Worm (Caenorhabditis elegans): Measurements from ENCODE around the gene nonu-1.

Gene nonu-1

ce11 chrIII:4879445-4879844, 29.7 kb upstream of the nonu-1 start, which contains the start of gene C35D10.1 (continued):
- TF ChIP-seq somi-1 (GFP tag; optimal IDR thresholded peaks at IDR 0.05) (no peak), lin-54 (GFP tag; optimal IDR thresholded peaks at IDR 0.05) (no peak), zfh-2 (GFP tag; conservative IDR thresholded peaks at IDR 0.05) (no peak), tbp1 (GFP tag; optimal IDR thresholded peaks at IDR 0.05) (no peak), hrde-1 (tag; optimal IDR thresholded peaks at IDR 0.05; ENCODE audit: borderline replicate concordance) (no peak), ceh-100 (GFP tag; IDR thresholded peaks at IDR 0.05) (no peak), Y53G8AR.9 (GFP tag; conservative IDR thresholded peaks at IDR 0.05) (0 out of 2 replicates have a peak, but pooled peaks have one; percentile 37), lin-40 (tag; optimal IDR thresholded peaks at IDR 0.05) (no peak), egl-18 (GFP tag; IDR thresholded peaks at IDR 0.05) (no peak), rec-8 (tag; optimal IDR thresholded peaks at IDR 0.05) (no peak), zim-3 (tag; optimal IDR thresholded peaks at IDR 0.05) (no peak), madf-3 (GFP tag; IDR thresholded peaks at IDR 0.05) (no peak), nhr-27 (tag; optimal IDR thresholded peaks at IDR 0.05) (no peak)

- TF ChIP-seq snpc-1.3 (tag; optimal IDR thresholded peaks at IDR 0.05; ENCODE audit: insufficient read depth) = no peak
- TF ChIP-seq bed-1 (GFP tag; IDR thresholded peaks at IDR 0.05) = no peak
- TF ChIP-seq ccch-3 (GFP tag; optimal IDR thresholded peaks at IDR 0.05) = no peak
- TF ChIP-seq tbx-9 (tag; optimal IDR thresholded peaks at IDR 0.05; ENCODE audit: borderline replicate concordance) = no peak
- TF ChIP-seq Y53G8AR.9 (GFP tag; conservative IDR thresholded peaks at IDR 0.05) = no peak
- no peak for TF ChIP-seq hmg-1.2 (GFP tag; IDR thresholded peaks at IDR 0.05)
- TF ChIP-seq unc-62 (GFP tag; optimal IDR thresholded peaks at IDR 0.05) = no peak
- TF ChIP-seq rpc-1 (optimal IDR thresholded peaks at IDR 0.05) = no peak
- TF ChIP-seq rpc-1 (tag; optimal IDR thresholded peaks at IDR 0.05) = no peak
- peak; percentile 15 for TF ChIP-seq him-1 (tag; optimal IDR thresholded peaks at IDR 0.05)
- TF ChIP-seq ets-4 (GFP tag; optimal IDR thresholded peaks at IDR 0.05) = no peak
- TF ChIP-seq pbrm-1 (GFP tag; IDR thresholded peaks at IDR 0.05) = no peak
- TF ChIP-seq nfyb-1 (GFP tag; IDR thresholded peaks at IDR 0.05) = no peak
- no peak for TF ChIP-seq C06A6.2 (GFP tag; conservative IDR thresholded peaks at IDR 0.05)
- TF ChIP-seq lsl-1 (GFP tag; optimal IDR thresholded peaks at IDR 0.05) = peak; percentile 37
- no peak for TF ChIP-seq egrh-3 (GFP tag; IDR thresholded peaks at IDR 0.05)
- no peak for TF ChIP-seq hsf-1 (GFP tag; IDR thresholded peaks at IDR 0.05)
- no peak for TF ChIP-seq let-526 (GFP tag; IDR thresholded peaks at IDR 0.05)
- no peak for TF ChIP-seq madf-10 (tag; optimal IDR thresholded peaks at IDR 0.05)
- TF ChIP-seq T26A5.8 (tag; optimal IDR thresholded peaks at IDR 0.05) = no peak
- no peak for TF ChIP-seq F57C9.4 (tag; optimal IDR thresholded peaks at IDR 0.05)
- peak; percentile 86 for TF ChIP-seq mcd-1 (GFP tag; IDR thresholded peaks at IDR 0.05)
- TF ChIP-seq attf-6 (GFP tag; IDR thresholded peaks at IDR 0.05) = no peak
- TF ChIP-seq nhr-80 (tag; optimal IDR thresholded peaks at IDR 0.05) = no peak
- TF ChIP-seq lir-1 (GFP tag; conservative IDR thresholded peaks at IDR 0.05) = no peak
- no peak for TF ChIP-seq ama-1 (optimal IDR thresholded peaks at IDR 0.05)
- TF ChIP-seq ama-1 (GFP tag; optimal IDR thresholded peaks at IDR 0.05) = no peak
- no peak for TF ChIP-seq ZK185.1 (tag; optimal IDR thresholded peaks at IDR 0.05; ENCODE audit: poor library complexity, severe bottlenecking)
- no peak for TF ChIP-seq akir-1 (GFP tag; optimal IDR thresholded peaks at IDR 0.05)
- TF ChIP-seq aptf-3 (GFP tag; IDR thresholded peaks at IDR 0.05) = no peak
- TF ChIP-seq sdz-38 (tag; optimal IDR thresholded peaks at IDR 0.05) = no peak
- no peak for TF ChIP-seq attf-3 (GFP tag; conservative IDR thresholded peaks at IDR 0.05)
- no peak for TF ChIP-seq snpc-1.1 (tag; optimal IDR thresholded peaks at IDR 0.05; ENCODE audit: insufficient read depth)
- TF ChIP-seq efl-1 (GFP tag; optimal IDR thresholded peaks at IDR 0.05) = peak; percentile 76
- TF ChIP-seq zfh-2 (GFP tag; conservative IDR thresholded peaks at IDR 0.05) = no peak
- no peak for TF ChIP-seq ceh-79 (tag; optimal IDR thresholded peaks at IDR 0.05)
- TF ChIP-seq dpl-1 (GFP tag; optimal IDR thresholded peaks at IDR 0.05) = peak; percentile 44
- TF ChIP-seq ekl-4 (GFP tag; IDR thresholded peaks at IDR 0.05) = no peak
Observed at ce11 chrIII:4878281-4878680, 28.6 kb upstream of the nonu-1 start, which contains the start of the genes tost-1 and arx-6. Gene tost-1, minus strand, starts transcription at chrIII:4878311. Gene arx-6, plus strand, starts transcription at chrIII:4878658.
